Worm (Caenorhabditis elegans) whole organism, L3 larva: ENCODE results near the gene ppm-2.

Source experiments
- R02D3.7 ChIP-seq: fragments of 150-350 bp; optimal IDR thresholded peaks from 2 replicates; lab custom pipeline; 2014; ENCODE audit warnings: missing biosample characterization, missing genetic modification characterization
- ama-1 ChIP-seq: fragments of 150-350 bp; optimal IDR thresholded peaks from 2 replicates; lab custom pipeline; 2018
- ceh-28 ChIP-seq: fragments of 150-350 bp; optimal IDR thresholded peaks from 2 replicates; lab custom pipeline; 2014; ENCODE audit warnings: missing biosample characterization, missing genetic modification reagents, missing genetic modification characterization
- ceh-82 ChIP-seq: fragments of 150-350 bp; optimal IDR thresholded peaks from 2 replicates; lab custom pipeline; 2014; ENCODE audit warnings: missing biosample characterization, missing genetic modification characterization
- ceh-9 ChIP-seq: sonication (generic microtip); optimal IDR thresholded peaks from 2 replicates; lab custom pipeline; 2018; ENCODE audit warnings: missing biosample characterization, missing genetic modification characterization
- elt-1 ChIP-seq: fragments of 150-350 bp; optimal IDR thresholded peaks from 2 replicates; lab custom pipeline; 2014; ENCODE audit warnings: missing biosample characterization, missing genetic modification characterization
- elt-2 ChIP-seq: sonication (generic microtip); optimal IDR thresholded peaks from 2 replicates; lab custom pipeline; 2016; ENCODE audit warnings: missing genetic modification reagents, mild to moderate bottlenecking, missing genetic modification characterization, missing compliant biosample characterization
- elt-3 ChIP-seq, 3 experiments: fragments of 150-350 bp in 1 of 3; sonication (generic microtip) in 2 of 3; optimal IDR thresholded peaks; 2 replicates in 2 of 3; 4 replicates in 1 of 3; lab custom pipeline; 2014 to 2017; ENCODE audit warnings: missing biosample characterization in 3 of 3, missing genetic modification characterization in 3 of 3
- fkh-10 ChIP-seq: sonication (generic microtip); optimal IDR thresholded peaks from 2 replicates; lab custom pipeline; 2017; ENCODE audit warnings: missing biosample characterization, missing genetic modification reagents, missing genetic modification characterization
- fkh-2 ChIP-seq: fragments of 150-350 bp; optimal IDR thresholded peaks from 2 replicates; lab custom pipeline; 2014; ENCODE audit warnings: missing biosample characterization, missing genetic modification reagents, missing genetic modification characterization
- hmg-11 ChIP-seq: sonication (generic microtip); optimal IDR thresholded peaks from 2 replicates; lab custom pipeline; 2016; ENCODE audit warnings: missing genetic modification characterization, missing compliant biosample characterization
- lin-15B ChIP-seq: fragments of 150-350 bp; optimal IDR thresholded peaks from 2 replicates; lab custom pipeline; 2014; ENCODE audit warnings: missing biosample characterization, missing genetic modification characterization
- lin-39 ChIP-seq: fragments of 150-350 bp; optimal IDR thresholded peaks from 2 replicates; lab custom pipeline; 2018; ENCODE audit warnings: missing biosample characterization, missing genetic modification reagents, missing genetic modification characterization
- lsy-12 ChIP-seq: sonication (generic microtip); optimal IDR thresholded peaks from 2 replicates; lab custom pipeline; 2016; ENCODE audit warnings: mild to moderate bottlenecking, missing genetic modification characterization, missing compliant biosample characterization
- mdl-1 ChIP-seq: fragments of 150-350 bp; optimal IDR thresholded peaks from 2 replicates; lab custom pipeline; 2014; ENCODE audit warnings: missing biosample characterization, missing genetic modification characterization
- mml-1 ChIP-seq: fragments of 150-350 bp; sonication (generic microtip); optimal IDR thresholded peaks from 3 replicates; lab custom pipeline; 2014; ENCODE audit warnings: missing biosample characterization, missing genetic modification characterization
- nfya-1 ChIP-seq: sonication (generic microtip); optimal IDR thresholded peaks from 2 replicates; lab custom pipeline; 2017; ENCODE audit warnings: missing genetic modification characterization, mild to moderate bottlenecking, missing compliant biosample characterization, antibody characterized with exemption, moderate library complexity; ENCODE audit not compliant: insufficient read depth
- nhr-12 ChIP-seq: fragments of 150-350 bp; optimal IDR thresholded peaks from 2 replicates; lab custom pipeline; 2014; ENCODE audit warnings: missing biosample characterization, missing genetic modification characterization
- nhr-23 ChIP-seq: fragments of 150-350 bp; optimal IDR thresholded peaks from 2 replicates; lab custom pipeline; 2014; ENCODE audit warnings: missing biosample characterization, missing genetic modification reagents, missing genetic modification characterization
- nhr-237 ChIP-seq: fragments of 150-350 bp; optimal IDR thresholded peaks from 2 replicates; lab custom pipeline; 2014; ENCODE audit warnings: missing biosample characterization, missing genetic modification characterization
- nhr-25 ChIP-seq: sonication (generic microtip); optimal IDR thresholded peaks from 2 replicates; lab custom pipeline; 2017; ENCODE audit warnings: missing biosample characterization, missing genetic modification characterization
- nhr-28 ChIP-seq: fragments of 150-350 bp; optimal IDR thresholded peaks from 2 replicates; lab custom pipeline; 2014; ENCODE audit warnings: missing biosample characterization, missing genetic modification characterization
- nhr-67 ChIP-seq: fragments of 150-350 bp; optimal IDR thresholded peaks from 2 replicates; lab custom pipeline; 2014; ENCODE audit warnings: missing biosample characterization, missing genetic modification characterization
- pqm-1 ChIP-seq: fragments of 150-350 bp; optimal IDR thresholded peaks from 2 replicates; lab custom pipeline; 2017; ENCODE audit warnings: missing biosample characterization, missing genetic modification characterization, inconsistent platforms
- sea-2 ChIP-seq: fragments of 150-350 bp; sonication (generic microtip); optimal IDR thresholded peaks from 4 replicates; lab custom pipeline; 2014; ENCODE audit warnings: missing biosample characterization, missing genetic modification reagents, missing genetic modification characterization
- snpc-4 ChIP-seq: fragments of 150-350 bp; optimal IDR thresholded peaks from 2 replicates; lab custom pipeline; 2014; ENCODE audit warnings: missing biosample characterization, missing genetic modification characterization
- tbx-2 ChIP-seq: sonication (generic microtip); optimal IDR thresholded peaks from 2 replicates; lab custom pipeline; 2016; ENCODE audit warnings: mild to moderate bottlenecking, missing genetic modification characterization, missing compliant biosample characterization
- unc-39 ChIP-seq: sonication (generic microtip); optimal IDR thresholded peaks from 4 replicates; lab custom pipeline; 2017; ENCODE audit warnings: missing biosample characterization, missing genetic modification characterization
- unc-62 ChIP-seq: fragments of 150-350 bp; sonication (generic microtip); optimal IDR thresholded peaks from 4 replicates; lab custom pipeline; 2014; ENCODE audit warnings: missing biosample characterization, missing genetic modification reagents, missing genetic modification characterization
- zag-1 ChIP-seq: fragments of 150-350 bp; optimal IDR thresholded peaks from 2 replicates; lab custom pipeline; 2014; ENCODE audit warnings: missing biosample characterization, missing genetic modification characterization
- ztf-11 ChIP-seq: fragments of 150-350 bp; optimal IDR thresholded peaks from 2 replicates; lab custom pipeline; 2014; ENCODE audit warnings: missing biosample characterization, missing genetic modification characterization

The ppm-2 gene

ce11 chrIII:4612334-4612953, 37.9 kb upstream of the ppm-2 start, which contains the start of gene sel-2 (continued):
- TF ChIP-seq nhr-237 (tag; lab: Kevin White, UChicago): no peak
- TF ChIP-seq, all 47 proteins: peak for 6

- peak; percentile 77 for TF ChIP-seq nhr-25 (tag; lab: Kevin White, UChicago)
- TF ChIP-seq ceh-82 (tag; lab: Kevin White, UChicago): no peak
Observed at ce11 chrIII:4616071-4616571, 34.2 kb upstream of the ppm-2 start, which contains the start of gene lips-3. Gene lips-3, plus strand, starts transcription at chrIII:4616528.

- no peak for TF ChIP-seq nhr-237 (tag; lab: Kevin White, UChicago)
- no peak for TF ChIP-seq nhr-67 (tag; lab: Kevin White, UChicago)
- no peak for TF ChIP-seq nfya-1
- no peak for TF ChIP-seq tbx-2 (tag; lab: Kevin White, UChicago)
- no peak for TF ChIP-seq mdl-1 (tag; lab: Kevin White, UChicago)
- peak; percentile 60 for TF ChIP-seq fkh-10 (GFP tag; lab: Kevin White, UChicago)
- no peak for TF ChIP-seq nhr-28 (tag; lab: Kevin White, UChicago)
Observed at ce11 chrIII:4622375-4623130, 27.7 kb upstream of the ppm-2 start, which contains the start of gene lron-5. Gene lron-5, plus strand, starts transcription at chrIII:4623029.

ce11 chrIII:4626148-4626922, 24.0 kb upstream of the ppm-2 start:
- no peak for TF ChIP-seq nhr-25 (tag; lab: Kevin White, UChicago)
- peak; percentile 93 for TF ChIP-seq fkh-10 (GFP tag; lab: Kevin White, UChicago)
- TF ChIP-seq lsy-12 (tag; lab: Kevin White, UChicago): no peak
- TF ChIP-seq, all 47 proteins: peak for 1

ce11 chrIII:4628165-4628564, 22.1 kb upstream of the ppm-2 start, which contains the start of gene clec-151:
Gene clec-151, plus strand, starts transcription at chrIII:4628465.
- no peak for TF ChIP-seq mml-1 (tag; lab: Kevin White, UChicago)
- TF ChIP-seq ama-1 (lab: Kevin White, UChicago): no peak
- no peak for TF ChIP-seq nhr-12 (tag; lab: Kevin White, UChicago)
- no peak for TF ChIP-seq elt-3 (tag; optimal IDR thresholded peaks at IDR 0.05; lab: Kevin White, UChicago)
- no peak for TF ChIP-seq nhr-28 (tag; lab: Kevin White, UChicago)
- no peak for TF ChIP-seq unc-62
- no peak for TF ChIP-seq zag-1
- no peak for TF ChIP-seq nhr-25 (tag; lab: Kevin White, UChicago)
- no peak for TF ChIP-seq sea-2 (GFP tag; lab: Kevin White, UChicago)
- no peak for TF ChIP-seq ztf-11 (tag; lab: Kevin White, UChicago)
- no peak for TF ChIP-seq fkh-2 (tag; lab: Kevin White, UChicago)
- no peak for TF ChIP-seq elt-1
- TF ChIP-seq mdl-1 (tag; lab: Kevin White, UChicago): no peak

ce11 chrIII:4634947-4635346, 15.3 kb upstream of the ppm-2 start, which contains the start of gene clec-153:
Gene clec-153, plus strand, starts transcription at chrIII:4635247.
- TF ChIP-seq snpc-4 (no peak), lin-39 (tag; lab: Kevin White, UChicago) (no peak), nhr-23 (no peak), lin-15B (tag; lab: Kevin White, UChicago) (no peak), mdl-1 (tag; lab: Kevin White, UChicago) (no peak), sea-2 (GFP tag; lab: Kevin White, UChicago) (no peak), nfya-1 (no peak), unc-39 (tag; lab: Kevin White, UChicago) (no peak), ceh-28 (tag; lab: Kevin White, UChicago) (no peak), ceh-9 (tag; lab: Kevin White, UChicago) (no peak), tbx-2 (tag; lab: Kevin White, UChicago) (no peak), pqm-1 (tag; lab: Kevin White, UChicago) (no peak), R02D3.7 (tag; lab: Kevin White, UChicago) (no peak), elt-2 (tag; lab: Kevin White, UChicago) (no peak), nhr-25 (tag; lab: Kevin White, UChicago) (no peak), hmg-11 (no peak)
